Fruit fly (Drosophila melanogaster) whole organism, embryonic: ENCODE data around the gene CG31495.

Source experiments
- CG10209 ChIP-seq: fragments of 200-800 bp; sonication (Bioruptor generic); optimal IDR thresholded peaks from 3 replicates; lab custom pipeline; 2017; ENCODE audit warnings: missing biosample characterization, mild to moderate bottlenecking, missing genetic modification characterization, missing genetic modification reagents
- CG12236 ChIP-seq: fragments of 200-800 bp; sonication (Bioruptor generic); optimal IDR thresholded peaks from 2 replicates; lab custom pipeline; 2016; ENCODE audit warnings: missing biosample characterization, missing genetic modification characterization
- CG12391 ChIP-seq: fragments of 200-800 bp; sonication (Bioruptor generic); optimal IDR thresholded peaks from 3 replicates; lab custom pipeline; 2018; ENCODE audit warnings: missing biosample characterization, mild to moderate bottlenecking, missing genetic modification characterization, moderate library complexity
- CG12659 ChIP-seq: fragments of 200-800 bp; sonication (Bioruptor generic); optimal IDR thresholded peaks from 3 replicates; lab custom pipeline; 2017; ENCODE audit warnings: mild to moderate bottlenecking, missing biosample characterization, missing genetic modification reagents, missing genetic modification characterization
- CG12744 ChIP-seq: fragments of 200-800 bp; sonication (Bioruptor generic); optimal IDR thresholded peaks from 2 replicates; lab custom pipeline; 2016; ENCODE audit warnings: missing biosample characterization, missing genetic modification characterization
- CG13123 ChIP-seq: fragments of 200-800 bp; sonication (Bioruptor generic); optimal IDR thresholded peaks from 2 replicates; lab custom pipeline; 2016; ENCODE audit warnings: missing biosample characterization, missing genetic modification characterization
- CG14965 ChIP-seq: fragments of 200-800 bp; sonication (Bioruptor generic); optimal IDR thresholded peaks from 2 replicates; lab custom pipeline; 2016; ENCODE audit warnings: missing biosample characterization, missing genetic modification characterization, borderline replicate concordance
- CG1529 ChIP-seq: fragments of 200-800 bp; sonication (Bioruptor generic); optimal IDR thresholded peaks from 3 replicates; lab custom pipeline; 2018; ENCODE audit warnings: missing biosample characterization, missing genetic modification characterization
- CG15514 ChIP-seq: fragments of 200-800 bp; sonication (Bioruptor generic); optimal IDR thresholded peaks from 3 replicates; lab custom pipeline; 2017; ENCODE audit warnings: missing biosample characterization, missing genetic modification characterization, mild to moderate bottlenecking, moderate library complexity, missing genetic modification reagents
- CG16815 ChIP-seq: fragments of 200-800 bp; sonication (Bioruptor generic); optimal IDR thresholded peaks from 3 replicates; lab custom pipeline; 2017; ENCODE audit warnings: missing biosample characterization, mild to moderate bottlenecking, missing genetic modification characterization
- CG18619 ChIP-seq: fragments of 200-800 bp; sonication (Bioruptor generic); optimal IDR thresholded peaks from 3 replicates; lab custom pipeline; 2017; ENCODE audit warnings: missing biosample characterization, mild to moderate bottlenecking, missing genetic modification characterization
- CG2116 ChIP-seq: fragments of 200-800 bp; sonication (Bioruptor generic); optimal IDR thresholded peaks from 3 replicates; lab custom pipeline; 2018; ENCODE audit warnings: missing biosample characterization, mild to moderate bottlenecking, missing genetic modification characterization
- CG30403 ChIP-seq: fragments of 200-800 bp; sonication (Bioruptor generic); optimal IDR thresholded peaks from 3 replicates; lab custom pipeline; 2016; ENCODE audit warnings: missing biosample characterization, missing genetic modification characterization
- CG32532 ChIP-seq: fragments of 200-800 bp; sonication (Bioruptor generic); IDR thresholded peaks from 2 replicates; pipeline ENCODE4 v1.3.6; 2022; ENCODE audit warnings: missing biosample characterization, missing genetic modification characterization
- CG33213 ChIP-seq: fragments of 200-800 bp; sonication (Bioruptor generic); optimal IDR thresholded peaks from 3 replicates; lab custom pipeline; 2016; ENCODE audit warnings: missing biosample characterization, missing genetic modification characterization
- CG34376 ChIP-seq: fragments of 200-800 bp; sonication (Bioruptor generic); optimal IDR thresholded peaks from 2 replicates; lab custom pipeline; 2018; ENCODE audit warnings: missing biosample characterization, mild to moderate bottlenecking, missing genetic modification characterization
- CG6683 ChIP-seq: fragments of 200-800 bp; sonication (Bioruptor generic); optimal IDR thresholded peaks from 2 replicates; lab custom pipeline; 2017; ENCODE audit warnings: missing biosample characterization, mild to moderate bottlenecking, missing genetic modification characterization, missing genetic modification reagents
- CG7786 ChIP-seq: fragments of 200-800 bp; sonication (Bioruptor generic); optimal IDR thresholded peaks from 2 replicates; lab custom pipeline; 2016; ENCODE audit warnings: missing biosample characterization, missing genetic modification characterization
- CG8388 ChIP-seq: fragments of 200-800 bp; sonication (Bioruptor generic); optimal IDR thresholded peaks from 2 replicates; lab custom pipeline; 2019; ENCODE audit warnings: missing biosample characterization, mild to moderate bottlenecking, missing genetic modification characterization, moderate library complexity
- Dll ChIP-seq: fragments of 200-800 bp; sonication (Bioruptor generic); IDR thresholded peaks from 4 replicates; pipeline ENCODE4 v1.3.6; 2022; ENCODE audit warnings: missing biosample characterization, missing genetic modification characterization; ENCODE audit not compliant: partially characterized antibody
- Elba2 ChIP-seq: fragments of 200-800 bp; sonication (Bioruptor generic); optimal IDR thresholded peaks from 3 replicates; lab custom pipeline; 2016; ENCODE audit warnings: missing biosample characterization, missing genetic modification characterization
- Ets65A ChIP-seq: fragments of 200-800 bp; sonication (Bioruptor generic); peaks from one replicate; lab custom pipeline; 2016; ENCODE audit warnings: missing biosample characterization, missing genetic modification characterization
- Gsc ChIP-seq: fragments of 200-800 bp; sonication (Bioruptor generic); IDR thresholded peaks from 2 replicates; pipeline ENCODE4 v1.3.6; 2022; ENCODE audit warnings: missing biosample characterization, missing genetic modification characterization
- Lhr ChIP-seq: fragments of 200-800 bp; sonication (Bioruptor generic); optimal IDR thresholded peaks from 3 replicates; lab custom pipeline; 2017; ENCODE audit warnings: mild to moderate bottlenecking, missing biosample characterization, missing genetic modification reagents, missing genetic modification characterization
- Lpt ChIP-seq: fragments of >200 bp; optimal IDR thresholded peaks from 2 replicates; lab custom pipeline; 2018; ENCODE audit warnings: missing biosample characterization, missing genetic modification characterization
- NK7.1 ChIP-seq: fragments of 200-800 bp; sonication (Bioruptor generic); optimal IDR thresholded peaks from 3 replicates; lab custom pipeline; 2016; ENCODE audit warnings: missing biosample characterization, missing genetic modification characterization
- Poxn ChIP-seq: fragments of 200-800 bp; sonication (Bioruptor generic); IDR thresholded peaks from 2 replicates; pipeline ENCODE4 v1.3.6; 2022; ENCODE audit warnings: missing biosample characterization, missing genetic modification characterization
- ac ChIP-seq: fragments of 200-800 bp; sonication (Bioruptor generic); optimal IDR thresholded peaks from 3 replicates; lab custom pipeline; 2017; ENCODE audit warnings: missing biosample characterization, mild to moderate bottlenecking, missing genetic modification characterization
- al ChIP-seq: fragments of 200-800 bp; sonication (Bioruptor generic); IDR thresholded peaks from 2 replicates; pipeline ENCODE4 v1.3.6; 2022; ENCODE audit warnings: missing biosample characterization, missing genetic modification characterization
- amos ChIP-seq: fragments of 200-800 bp; sonication (Bioruptor generic); IDR thresholded peaks from 2 replicates; pipeline ENCODE4 v1.3.6; 2022; ENCODE audit warnings: missing biosample characterization, missing genetic modification characterization; ENCODE audit not compliant: partially characterized antibody
- exex ChIP-seq: fragments of 200-800 bp; sonication (Bioruptor generic); optimal IDR thresholded peaks from 4 replicates; lab custom pipeline; 2018; ENCODE audit warnings: missing biosample characterization, mild to moderate bottlenecking, missing genetic modification characterization, moderate library complexity
- eyg ChIP-seq: fragments of 200-800 bp; sonication (Bioruptor generic); optimal IDR thresholded peaks from 3 replicates; lab custom pipeline; 2016; ENCODE audit warnings: missing biosample characterization, missing genetic modification characterization
- fu2 ChIP-seq: fragments of 200-800 bp; sonication (Bioruptor generic); optimal IDR thresholded peaks from 2 replicates; lab custom pipeline; 2016; ENCODE audit warnings: missing biosample characterization, missing genetic modification characterization
- grau ChIP-seq: fragments of 200-800 bp; optimal IDR thresholded peaks from 3 replicates; lab custom pipeline; 2019; ENCODE audit warnings: missing biosample characterization, mild to moderate bottlenecking, missing genetic modification characterization, moderate library complexity
- h ChIP-seq: fragments of >200 bp; optimal IDR thresholded peaks from 2 replicates; lab custom pipeline; 2017
- hb ChIP-seq: fragments of 200-800 bp; sonication (Bioruptor generic); IDR thresholded peaks from 3 replicates; pipeline ENCODE4 v1.3.6; 2022; ENCODE audit warnings: missing biosample characterization, missing genetic modification characterization; ENCODE audit not compliant: partially characterized antibody
- insv ChIP-seq, 2 experiments: fragments of 200-800 bp; sonication (Bioruptor generic); optimal IDR thresholded peaks; 3 replicates each; lab custom pipeline; 2016 to 2018; ENCODE audit warnings: missing biosample characterization in 2 of 2, missing genetic modification characterization in 2 of 2
- kay ChIP-seq: fragments of 200-800 bp; sonication (Bioruptor generic); optimal IDR thresholded peaks from 2 replicates; lab custom pipeline; 2016; ENCODE audit warnings: missing biosample characterization, missing genetic modification characterization
- ken ChIP-seq: fragments of 200-800 bp; sonication (Bioruptor generic); IDR thresholded peaks from 3 replicates; pipeline ENCODE4 v1.3.6; 2022; ENCODE audit warnings: missing biosample characterization, missing genetic modification characterization
- pan ChIP-seq, 4 experiments: fragments of >200 bp in 3 of 4; fragments of 200-800 bp in 1 of 4; sonication (Bioruptor generic) in 1 of 4; optimal IDR thresholded peaks in 3 of 4; IDR thresholded peaks in 1 of 4; 2 replicates each; pipeline versions ENCODE4 v1.3.6 to Lab custom; 2017 to 2022; ENCODE audit warnings: missing biosample characterization in 2 of 4, missing genetic modification characterization in 2 of 4, mixed read lengths in 1 of 4
- pros ChIP-seq: fragments of 200-800 bp; sonication (Bioruptor generic); optimal IDR thresholded peaks from 3 replicates; lab custom pipeline; 2019; ENCODE audit warnings: missing biosample characterization, mild to moderate bottlenecking, missing genetic modification characterization, moderate library complexity
- repo ChIP-seq: fragments of 200-800 bp; sonication (Bioruptor generic); optimal IDR thresholded peaks from 2 replicates; lab custom pipeline; 2016; ENCODE audit warnings: missing biosample characterization, missing genetic modification characterization
- ro ChIP-seq: fragments of 200-800 bp; sonication (Bioruptor generic); IDR thresholded peaks from 2 replicates; pipeline ENCODE4 v1.3.6; 2022; ENCODE audit warnings: missing biosample characterization, missing genetic modification characterization
- slbo ChIP-seq: fragments of 200-800 bp; sonication (Bioruptor generic); IDR thresholded peaks from 2 replicates; pipeline ENCODE4 v1.3.6; 2022; ENCODE audit warnings: missing biosample characterization, missing genetic modification characterization
- sug ChIP-seq: fragments of 200-800 bp; optimal IDR thresholded peaks from 2 replicates; lab custom pipeline; 2019; ENCODE audit warnings: missing biosample characterization, mild to moderate bottlenecking, missing genetic modification characterization, moderate library complexity
- tgo ChIP-seq: fragments of 200-800 bp; sonication (Bioruptor generic); IDR thresholded peaks from 3 replicates; pipeline ENCODE4 v1.3.6; 2022; ENCODE audit warnings: missing biosample characterization, missing genetic modification characterization
- wdn ChIP-seq: fragments of 200-800 bp; sonication (Bioruptor generic); IDR thresholded peaks from 2 replicates; pipeline ENCODE4 v1.3.6; 2022; ENCODE audit warnings: missing biosample characterization, missing genetic modification characterization
- wek ChIP-seq: fragments of 200-800 bp; sonication (Bioruptor generic); optimal IDR thresholded peaks from 3 replicates; lab custom pipeline; 2018; ENCODE audit warnings: missing biosample characterization, mild to moderate bottlenecking, missing genetic modification characterization, moderate library complexity
- z ChIP-seq: fragments of 200-800 bp; sonication (Bioruptor generic); IDR thresholded peaks from 3 replicates; pipeline ENCODE4 v1.3.6; 2022; ENCODE audit warnings: missing biosample characterization, missing genetic modification characterization
- zfh1 ChIP-seq: fragments of 200-800 bp; sonication (Bioruptor generic); IDR thresholded peaks from 3 replicates; pipeline ENCODE4 v1.3.6; 2022; ENCODE audit warnings: missing biosample characterization, missing genetic modification characterization

Gene CG31495

dm6 chr3R:13793979-13794665, 45.6 kb downstream of the CG31495 start (continued):
- no peak for TF ChIP-seq h (lab: Kevin White, UChicago)
- no peak for TF ChIP-seq CG7786 (GFP tag; lab: Kevin White, UChicago)
- TF ChIP-seq CG14965 (GFP tag; lab: Kevin White, UChicago), result no peak
- no peak for TF ChIP-seq repo (GFP tag; lab: Kevin White, UChicago)
- TF ChIP-seq pros (GFP tag; lab: Kevin White, UChicago), result no peak
- no peak for TF ChIP-seq CG32532
- TF ChIP-seq CG16815, result peak; percentile 14
- TF ChIP-seq Lpt (GFP tag; lab: Kevin White, UChicago), result no peak
- TF ChIP-seq z (GFP tag; lab: Robert Waterston, UW), result no peak
- TF ChIP-seq CG12659, result peak; percentile 37
- TF ChIP-seq zfh1 (GFP tag; lab: Robert Waterston, UW), result peak; percentile 61; the same call in 1 of the 3 replicates
- no peak for TF ChIP-seq exex (tag; lab: Kevin White, UChicago)
- peak; percentile 79 for TF ChIP-seq CG12391
- TF ChIP-seq Dll (GFP tag; lab: Robert Waterston, UW), result no peak
- TF ChIP-seq CG8388 (GFP tag; lab: Kevin White, UChicago), result peak; percentile 86
- TF ChIP-seq CG2116 (GFP tag; lab: Kevin White, UChicago), result no peak
- no peak for TF ChIP-seq Poxn (GFP tag; lab: Robert Waterston, UW)
- TF ChIP-seq fu2 (GFP tag; lab: Kevin White, UChicago), result no peak
- no peak for TF ChIP-seq Gsc (GFP tag; lab: Robert Waterston, UW)
- no peak for TF ChIP-seq hb
- no peak for TF ChIP-seq CG12744
- TF ChIP-seq pan (optimal IDR thresholded peaks at IDR 0.05; lab: Kevin White, UChicago), result no peak
- peak in 1 of 2 experiments; percentile 50 for TF ChIP-seq pan (GFP tag; optimal IDR thresholded peaks at IDR 0.05 in 1 of 2, IDR thresholded peaks at IDR 0.05 in 1 of 2)
- no peak for TF ChIP-seq wdn (GFP tag; lab: Robert Waterston, UW)
- TF ChIP-seq CG18619 (GFP tag; lab: Kevin White, UChicago), result peak; percentile 43
- no peak for TF ChIP-seq insv (GFP tag; optimal IDR thresholded peaks at IDR 0.05; lab: Kevin White, UChicago)
- TF ChIP-seq grau (tag; lab: Kevin White, UChicago), result peak; percentile 73
- TF ChIP-seq CG10209 (GFP tag; lab: Kevin White, UChicago), result peak; percentile 63
- TF ChIP-seq Ets65A (GFP tag; lab: Kevin White, UChicago), result peak; percentile 17
- TF ChIP-seq CG12236 (GFP tag; lab: Kevin White, UChicago), result no peak
- peak; percentile 64 for TF ChIP-seq Lhr (GFP tag; lab: Kevin White, UChicago)
- peak; percentile 65; the same call in 1 of the 3 replicates for TF ChIP-seq ken (GFP tag; lab: Robert Waterston, UW)
- TF ChIP-seq wek (GFP tag; lab: Kevin White, UChicago), result no peak
- no peak for TF ChIP-seq CG33213 (GFP tag; lab: Kevin White, UChicago)
- no peak for TF ChIP-seq CG6683
- no peak for TF ChIP-seq CG34376 (GFP tag; lab: Kevin White, UChicago)
- no peak for TF ChIP-seq CG15514
- no peak for TF ChIP-seq ac (GFP tag; lab: Kevin White, UChicago)
- peak; percentile 62 for TF ChIP-seq tgo (GFP tag; lab: Robert Waterston, UW)
- no peak for TF ChIP-seq amos
- TF ChIP-seq NK7.1 (GFP tag; lab: Kevin White, UChicago), result peak; percentile 10
- TF ChIP-seq ro (GFP tag; lab: Robert Waterston, UW), result no peak
- peak; percentile 37; the same call in 1 of the 2 replicates for TF ChIP-seq slbo
- no peak for TF ChIP-seq al (GFP tag; lab: Robert Waterston, UW)
- peak; percentile 83 for TF ChIP-seq CG1529
- no peak for TF ChIP-seq sug (tag; lab: Kevin White, UChicago)
- TF ChIP-seq eyg, result no peak
- TF ChIP-seq Elba2, result no peak
- TF ChIP-seq CG30403 (GFP tag; lab: Kevin White, UChicago), result peak; percentile 67
- TF ChIP-seq kay (GFP tag; lab: Kevin White, UChicago), result no peak
- TF ChIP-seq CG13123 (GFP tag; lab: Kevin White, UChicago), result peak; percentile 42
